Worm (Caenorhabditis elegans): ENCODE data around the gene mdt-10.
A peak's percentile ranks its signal among the peaks of the same experiment; 100 is the strongest.

The mdt-10 gene

ce11 chrII:7883163-7883562 lies 28.3 kb upstream of the mdt-10 start:
- TF ChIP-seq hlh-13 (GFP tag; optimal IDR thresholded peaks at IDR 0.05), result peak; percentile 30

DNA sequence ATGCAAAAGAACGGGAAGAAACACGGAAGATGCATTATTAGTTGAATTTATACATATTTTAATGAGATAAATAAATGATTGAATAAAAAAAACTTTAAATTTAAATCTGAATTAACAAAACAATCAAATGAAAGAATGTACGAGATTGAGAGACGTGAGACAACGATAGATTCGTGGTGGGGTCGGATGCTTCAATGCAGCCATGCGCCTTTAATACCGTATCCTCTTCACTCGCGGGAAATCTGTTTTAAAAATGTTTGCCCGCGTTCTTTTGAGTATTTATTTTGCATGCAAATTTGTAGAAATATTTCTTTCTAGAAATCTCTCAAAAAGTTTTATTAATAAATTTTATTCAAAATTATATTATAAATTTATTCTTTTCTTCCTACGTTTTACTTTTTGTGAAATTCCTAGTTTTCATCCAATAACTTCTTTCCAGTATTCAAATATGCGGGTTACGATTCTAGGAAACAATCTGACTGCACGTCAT lies 25.6 kb upstream of the mdt-10 start, which contains the start of gene perm-1:
Gene perm-1, plus strand, starts transcription at position 440 of the 490 bp plus-strand sequence.
- TF ChIP-seq tbx-7 (tag; optimal IDR thresholded peaks at IDR 0.05) (no peak), C08G9.2 (tag; optimal IDR thresholded peaks at IDR 0.05) (no peak), sox-4 (tag; optimal IDR thresholded peaks at IDR 0.05) (no peak), ceh-6 (GFP tag; optimal IDR thresholded peaks at IDR 0.05) (no peak), odd-2 (tag; optimal IDR thresholded peaks at IDR 0.05) (no peak), ceh-30 (tag; optimal IDR thresholded peaks at IDR 0.05) (no peak), unc-55 (GFP tag; optimal IDR thresholded peaks at IDR 0.05) (no peak), F13H6.1 (tag; optimal IDR thresholded peaks at IDR 0.05) (no peak), lim-6 (tag; optimal IDR thresholded peaks at IDR 0.05) (no peak), pag-3 (tag; optimal IDR thresholded peaks at IDR 0.05; ENCODE audit: borderline replicate concordance) (no peak), ama-1 (optimal IDR thresholded peaks at IDR 0.05) (no peak), nhr-11 (tag; optimal IDR thresholded peaks at IDR 0.05) (no peak), ceh-31 (tag; optimal IDR thresholded peaks at IDR 0.05) (no peak), dmd-4 (tag; optimal IDR thresholded peaks at IDR 0.05; ENCODE audit: borderline replicate concordance) (no peak), elt-2 (tag; optimal IDR thresholded peaks at IDR 0.05) (no peak), gmeb-2 (tag; optimal IDR thresholded peaks at IDR 0.05) (no peak), pros-1 (tag; optimal IDR thresholded peaks at IDR 0.05) (no peak), ceh-2 (tag; optimal IDR thresholded peaks at IDR 0.05) (no peak), madf-2 (tag; optimal IDR thresholded peaks at IDR 0.05) (no peak), pat-9 (tag; optimal IDR thresholded peaks at IDR 0.05) (no peak)

ce11 chrII:7879266-7879718 lies 24.4 kb upstream of the mdt-10 start, which contains the start of the genes vha-4 and T01H3.5:
Gene vha-4 (minus strand): TSS chrII:7879316.
Gene T01H3.5 (plus strand): TSS chrII:7879616.
- TF ChIP-seq ceh-30 (tag; optimal IDR thresholded peaks at IDR 0.05) (no peak), elt-2 (tag; optimal IDR thresholded peaks at IDR 0.05) (no peak), elt-4 (tag; optimal IDR thresholded peaks at IDR 0.05) (no peak), ceh-9 (tag; optimal IDR thresholded peaks at IDR 0.05) (no peak), ttx-3 (tag; optimal IDR thresholded peaks at IDR 0.05) (no peak), gmeb-2 (tag; optimal IDR thresholded peaks at IDR 0.05) (no peak), C08G9.2 (tag; optimal IDR thresholded peaks at IDR 0.05) (peak; percentile 15), nhr-11 (tag; optimal IDR thresholded peaks at IDR 0.05) (no peak), nfya-1 (tag; optimal IDR thresholded peaks at IDR 0.05) (no peak), tbx-2 (tag; optimal IDR thresholded peaks at IDR 0.05) (peak; percentile 46), ets-4 (tag; optimal IDR thresholded peaks at IDR 0.05) (peak; percentile 27), ceh-34 (tag; optimal IDR thresholded peaks at IDR 0.05) (no peak), unc-55 (GFP tag; optimal IDR thresholded peaks at IDR 0.05) (no peak), che-1 (tag; optimal IDR thresholded peaks at IDR 0.05) (no peak), tbx-7 (tag; optimal IDR thresholded peaks at IDR 0.05) (no peak), rnt-1 (tag; optimal IDR thresholded peaks at IDR 0.05) (no peak), npax-4 (tag; optimal IDR thresholded peaks at IDR 0.05) (no peak), ama-1 (optimal IDR thresholded peaks at IDR 0.05) (no peak), pat-9 (tag; optimal IDR thresholded peaks at IDR 0.05) (no peak), ceh-31 (tag; optimal IDR thresholded peaks at IDR 0.05) (peak; percentile 32), Y22D7AL.16 (tag; optimal IDR thresholded peaks at IDR 0.05) (no peak), zip-5 (tag; optimal IDR thresholded peaks at IDR 0.05) (no peak), unc-3 (GFP tag; conservative IDR thresholded peaks at IDR 0.05) (no peak), unc-3 (tag; optimal IDR thresholded peaks at IDR 0.05) (no peak), ceh-2 (tag; optimal IDR thresholded peaks at IDR 0.05) (peak; percentile 18)

- no peak for TF ChIP-seq ref-2 (tag; optimal IDR thresholded peaks at IDR 0.05)
- TF ChIP-seq K02D7.2 (tag; optimal IDR thresholded peaks at IDR 0.05), result no peak
- TF ChIP-seq dve-1 (tag; optimal IDR thresholded peaks at IDR 0.05), result no peak
- no peak for TF ChIP-seq tbx-7 (tag; optimal IDR thresholded peaks at IDR 0.05)
- TF ChIP-seq pax-1 (tag; optimal IDR thresholded peaks at IDR 0.05), result no peak
- TF ChIP-seq ztf-16 (tag; optimal IDR thresholded peaks at IDR 0.05), result no peak
- TF ChIP-seq nhr-232 (tag; optimal IDR thresholded peaks at IDR 0.05), result no peak
Observed at ce11 chrII:7877744-7878468, 23.1 kb upstream of the mdt-10 start, which contains the start of gene T01H3.2. Gene T01H3.2 (minus strand): TSS chrII:7877994.

All from whole organism, late embryonic.